Worm (Caenorhabditis elegans) whole organism, late embryonic: ENCODE data around the gene gst-10.

Experiments
- K09A11.1 ChIP-seq: sonication (generic microtip); optimal IDR thresholded peaks from 2 replicates; lab custom pipeline; 2017; ENCODE audit warnings: antibody characterized with exemption, mild to moderate bottlenecking, missing genetic modification characterization, missing compliant biosample characterization; ENCODE audit not compliant: insufficient read depth
- ceh-48 ChIP-seq: sonication (generic microtip); optimal IDR thresholded peaks from 2 replicates; lab custom pipeline; 2016; ENCODE audit warnings: missing genetic modification characterization, inconsistent platforms, missing compliant biosample characterization
- nhr-11 ChIP-seq: fragments of 150-350 bp; optimal IDR thresholded peaks from 2 replicates; lab custom pipeline; 2014; ENCODE audit warnings: missing biosample characterization, missing genetic modification characterization
- tbx-7 ChIP-seq: sonication (generic microtip); optimal IDR thresholded peaks from 2 replicates; lab custom pipeline; 2016; ENCODE audit warnings: missing genotype, missing genetic modification characterization, missing compliant biosample characterization
- unc-42 ChIP-seq: sonication (generic microtip); optimal IDR thresholded peaks from 2 replicates; lab custom pipeline; 2016; ENCODE audit warnings: missing genotype, missing genetic modification characterization, missing compliant biosample characterization

DNA sequence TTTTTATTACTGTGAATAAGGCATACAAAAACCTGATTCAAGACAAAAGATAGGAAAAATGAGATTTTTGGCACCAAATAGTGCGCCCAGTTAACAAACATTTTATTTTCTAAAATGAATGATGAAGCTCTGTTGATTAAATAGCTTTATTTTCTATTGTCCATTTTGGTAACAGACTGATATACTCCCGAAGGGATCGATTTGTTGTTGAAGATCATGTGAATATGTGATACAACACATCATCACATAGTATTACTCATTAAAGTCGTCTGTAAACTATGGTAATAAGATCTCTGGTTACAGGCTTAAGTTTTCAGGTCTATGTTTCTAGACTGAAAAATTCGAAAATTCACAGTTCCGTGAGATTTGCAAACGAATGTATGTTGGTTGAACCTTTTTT is 11.6 kb downstream of the gst-10 start, which contains the start of gene srj-20:
- TF ChIP-seq K09A11.1 (tag; lab: Kevin White, UChicago), result no peak
- TF ChIP-seq ceh-48 (tag; lab: Kevin White, UChicago), result no peak
- no peak for TF ChIP-seq nhr-11
- TF ChIP-seq unc-42 (tag; lab: Kevin White, UChicago), result no peak
- TF ChIP-seq tbx-7 (tag; lab: Kevin White, UChicago), result no peak
